Fruit fly (Drosophila melanogaster): ENCODE results near the gene PRL-1.

The PRL-1 gene

dm6 chr2L:16275177-16275808 is 17.9 kb upstream of the PRL-1 start:
- TF ChIP-seq CG13204 (GFP tag; optimal IDR thresholded peaks at IDR 0.05), result no peak
- no peak for TF ChIP-seq D1 (tag; optimal IDR thresholded peaks at IDR 0.05)
- no peak for TF ChIP-seq Snoo (tag; optimal IDR thresholded peaks at IDR 0.05)
- no peak for TF ChIP-seq EcR (GFP tag; optimal IDR thresholded peaks at IDR 0.05)
- TF ChIP-seq gl (tag; optimal IDR thresholded peaks at IDR 0.05), result no peak
- TF ChIP-seq Ets98B (GFP tag; IDR thresholded peaks at IDR 0.05), result no peak
- no peak for TF ChIP-seq CG17806 (tag; optimal IDR thresholded peaks at IDR 0.05)
- TF ChIP-seq Pif1B (GFP tag; optimal IDR thresholded peaks at IDR 0.05), result no peak
- no peak for TF ChIP-seq CG8159 (tag; optimal IDR thresholded peaks at IDR 0.05)
- TF ChIP-seq CG14655 (GFP tag; optimal IDR thresholded peaks at IDR 0.05), result no peak
- no peak for TF ChIP-seq CG15710 (tag; optimal IDR thresholded peaks at IDR 0.05)
- no peak for TF ChIP-seq Pif1A (GFP tag; optimal IDR thresholded peaks at IDR 0.05)
- no peak for TF ChIP-seq CG10348 (GFP tag; IDR thresholded peaks at IDR 0.05)
- no peak for TF ChIP-seq CG32121 (GFP tag; IDR thresholded peaks at IDR 0.05)
- no peak for TF ChIP-seq CG8301 (tag; optimal IDR thresholded peaks at IDR 0.05)
- no peak for TF ChIP-seq CG34367 (tag; optimal IDR thresholded peaks at IDR 0.05)
- no peak for TF ChIP-seq rn (GFP tag; IDR thresholded peaks at IDR 0.05)
- no peak for TF ChIP-seq CG9948 (tag; optimal IDR thresholded peaks at IDR 0.05)

- TF ChIP-seq CG8159 (tag; optimal IDR thresholded peaks at IDR 0.05), result no peak
- TF ChIP-seq EcR (GFP tag; optimal IDR thresholded peaks at IDR 0.05), result peak; percentile 75
- TF ChIP-seq fd96Ca (GFP tag; IDR thresholded peaks at IDR 0.05), result peak; percentile 46; the same call in 1 of the 3 replicates
- TF ChIP-seq Pif1B (GFP tag; optimal IDR thresholded peaks at IDR 0.05), result peak; percentile 21
- no peak for TF ChIP-seq CG14655 (GFP tag; optimal IDR thresholded peaks at IDR 0.05)
- TF ChIP-seq CG4496 (GFP tag; IDR thresholded peaks at IDR 0.05), result peak; percentile 44; the same call in 2 of the 3 replicates
- TF ChIP-seq CG32121 (GFP tag; IDR thresholded peaks at IDR 0.05), result peak; percentile 62
These were observed 16.7 kb upstream of the PRL-1 start for dm6 chr2L:16274100-16274499.

- TF ChIP-seq CG9948 (tag; optimal IDR thresholded peaks at IDR 0.05), result no peak
- TF ChIP-seq rn (GFP tag; IDR thresholded peaks at IDR 0.05), result no peak
- no peak for TF ChIP-seq CG10348 (GFP tag; IDR thresholded peaks at IDR 0.05)
- no peak for TF ChIP-seq fd96Ca (GFP tag; IDR thresholded peaks at IDR 0.05)
These were observed 16.0 kb upstream of the PRL-1 start for dm6 chr2L:16273439-16273838.

DNA sequence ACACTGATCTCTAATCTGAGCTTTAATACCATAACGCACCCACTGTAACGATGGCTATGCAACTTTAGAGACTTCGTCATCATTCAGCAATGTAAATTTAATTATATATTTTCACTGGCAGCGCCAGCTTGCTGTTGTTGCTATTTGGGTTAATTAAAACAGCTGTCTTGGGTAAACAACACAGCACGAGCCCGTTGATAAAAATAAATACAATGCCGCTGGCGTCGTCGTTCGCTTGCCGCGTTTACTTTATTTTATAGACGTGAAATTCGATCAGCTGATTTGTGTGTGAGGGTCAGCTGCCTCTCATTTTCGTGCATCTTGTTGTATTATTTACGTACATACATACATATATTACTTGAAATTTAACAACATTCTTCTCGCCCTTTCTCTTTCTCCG is 15.3 kb upstream of the PRL-1 start:
- no peak for TF ChIP-seq D1 (tag; optimal IDR thresholded peaks at IDR 0.05)
- TF ChIP-seq Snoo (tag; optimal IDR thresholded peaks at IDR 0.05), result no peak
- TF ChIP-seq CG12605 (GFP tag; IDR thresholded peaks at IDR 0.05), result no peak
- TF ChIP-seq CG17806 (tag; optimal IDR thresholded peaks at IDR 0.05), result no peak
- no peak for TF ChIP-seq CG8301 (tag; optimal IDR thresholded peaks at IDR 0.05)
- TF ChIP-seq gl (tag; optimal IDR thresholded peaks at IDR 0.05), result no peak
- TF ChIP-seq fd96Ca (GFP tag; IDR thresholded peaks at IDR 0.05), result no peak
- no peak for TF ChIP-seq CG14655 (GFP tag; optimal IDR thresholded peaks at IDR 0.05)
- no peak for TF ChIP-seq CG9948 (tag; optimal IDR thresholded peaks at IDR 0.05)
- no peak for TF ChIP-seq rn (GFP tag; IDR thresholded peaks at IDR 0.05)
- TF ChIP-seq CG13204 (GFP tag; optimal IDR thresholded peaks at IDR 0.05), result no peak
- TF ChIP-seq CG10348 (GFP tag; IDR thresholded peaks at IDR 0.05), result no peak
- no peak for TF ChIP-seq Ets98B (GFP tag; IDR thresholded peaks at IDR 0.05)
- TF ChIP-seq CG8159 (tag; optimal IDR thresholded peaks at IDR 0.05), result no peak
- TF ChIP-seq CG32121 (GFP tag; IDR thresholded peaks at IDR 0.05), result no peak

DNA sequence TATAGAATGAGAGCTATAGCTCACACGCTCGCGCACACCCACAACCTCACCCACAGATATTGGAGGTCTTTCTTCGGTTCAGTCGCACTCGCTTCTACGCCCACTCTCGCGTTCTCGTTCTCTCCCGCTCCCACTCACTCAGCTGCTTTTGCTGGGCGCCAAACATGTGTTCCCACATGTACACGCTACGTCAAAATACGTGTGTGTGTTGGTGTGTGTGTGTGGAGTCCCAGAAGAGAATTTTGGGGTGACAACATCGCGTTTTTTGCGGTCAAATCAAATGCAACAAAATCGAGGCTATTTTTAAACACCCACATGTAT is 14.0 kb upstream of the PRL-1 start:
- peak; percentile 57 for TF ChIP-seq CG13204 (GFP tag; optimal IDR thresholded peaks at IDR 0.05)
- TF ChIP-seq EcR (GFP tag; optimal IDR thresholded peaks at IDR 0.05), result peak; percentile 62
- TF ChIP-seq CG32121 (GFP tag; IDR thresholded peaks at IDR 0.05), result no peak
- TF ChIP-seq gl (tag; optimal IDR thresholded peaks at IDR 0.05), result no peak

DNA sequence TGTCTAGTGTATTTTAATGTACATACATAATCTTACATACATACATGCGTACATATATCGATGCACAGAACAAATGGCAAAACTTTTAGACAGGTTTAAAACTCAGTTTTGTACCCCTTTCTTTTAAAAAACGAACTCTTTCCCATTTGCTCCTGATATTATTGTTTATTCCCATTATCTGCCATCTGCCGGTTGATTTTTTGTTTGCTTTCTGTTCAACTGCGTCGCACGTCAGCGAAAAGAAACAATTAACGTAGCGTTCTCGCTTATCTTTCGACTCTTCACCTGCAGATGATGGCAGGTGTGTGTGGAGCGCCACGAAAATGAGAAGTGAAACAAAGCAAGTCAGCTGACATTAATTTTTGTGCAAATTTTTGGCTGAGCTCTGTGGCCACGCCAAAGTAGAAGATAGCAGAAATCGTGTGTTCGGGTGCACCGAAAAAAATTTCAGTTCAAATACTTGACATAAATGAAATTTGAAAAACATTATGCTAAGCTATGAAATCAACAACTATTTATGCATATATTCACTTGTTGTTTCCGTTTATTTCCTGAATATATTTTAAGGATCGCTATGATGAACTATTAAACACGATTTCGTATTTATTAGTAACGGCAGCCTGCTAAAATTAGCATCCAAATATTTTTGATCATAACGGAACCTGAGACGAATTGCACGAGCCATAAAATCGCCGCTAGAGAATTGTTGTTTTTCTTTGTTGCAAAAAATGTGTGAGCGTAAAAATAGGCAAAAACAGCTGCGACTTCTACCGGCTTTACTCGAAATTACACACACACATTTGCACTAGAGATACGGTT is 13.5 kb upstream of the PRL-1 start:
- TF ChIP-seq CG34367 (tag; optimal IDR thresholded peaks at IDR 0.05) (no peak), CG8301 (tag; optimal IDR thresholded peaks at IDR 0.05) (peak; percentile 59), Pif1A (GFP tag; optimal IDR thresholded peaks at IDR 0.05) (peak; percentile 7), CG14655 (GFP tag; optimal IDR thresholded peaks at IDR 0.05) (peak; percentile 44)

Measured in whole organism, pupa.